Worm (Caenorhabditis elegans) whole organism, dauer: ENCODE data around the gene nhr-255.

ENCODE experiments used
- unc-62 ChIP-seq: sonication (generic microtip); optimal IDR thresholded peaks from 2 replicates; lab custom pipeline; 2017; ENCODE audit warnings: missing biosample characterization, missing genetic modification reagents, missing genetic modification characterization

Gene nhr-255

DNA sequence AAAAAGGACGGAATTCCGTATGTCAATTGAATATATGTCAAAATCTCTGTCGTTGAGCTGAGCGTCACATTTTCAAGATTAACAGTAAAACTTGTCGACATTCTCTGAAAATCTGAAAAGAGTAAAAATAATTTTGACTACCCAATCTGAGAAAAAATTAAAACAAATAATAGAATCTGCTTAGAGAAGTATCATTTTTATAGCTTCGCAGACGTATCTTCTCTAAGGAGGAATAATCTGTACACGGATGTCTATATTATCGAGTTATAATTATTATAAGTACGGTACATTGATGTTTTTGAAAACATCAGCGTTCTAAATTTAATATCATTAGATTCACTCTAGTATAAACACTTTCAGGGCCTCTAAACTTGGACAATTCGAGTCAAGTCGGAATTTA lies 1.9 kb upstream of the nhr-255 start, which contains the start of gene srg-64:
Gene srg-64, minus strand, starts transcription at position 101 of the 400 bp plus-strand sequence.
- no peak for TF ChIP-seq unc-62 (GFP tag; lab: Kevin White, UChicago)

DNA sequence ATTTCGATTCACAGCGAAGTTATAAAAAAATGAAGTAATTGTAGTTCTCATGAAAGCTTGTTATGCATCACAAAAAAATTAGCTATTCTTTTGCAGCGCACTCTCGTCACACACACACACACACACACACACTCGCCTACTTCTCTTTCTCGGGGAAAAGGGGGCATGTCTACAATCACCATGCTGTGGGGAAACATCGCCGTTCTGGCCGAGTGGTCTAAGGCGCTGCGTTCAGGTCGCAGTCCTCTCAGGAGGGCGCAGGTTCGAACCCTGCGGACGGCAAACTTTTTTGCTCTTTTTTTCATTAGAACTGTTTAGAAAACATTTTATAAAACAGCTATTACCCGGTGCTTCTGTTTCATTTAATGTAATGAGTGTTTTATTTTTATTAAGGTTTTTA lies 558 bp upstream of the nhr-255 start:
- TF ChIP-seq unc-62 (GFP tag; lab: Kevin White, UChicago): no peak

DNA sequence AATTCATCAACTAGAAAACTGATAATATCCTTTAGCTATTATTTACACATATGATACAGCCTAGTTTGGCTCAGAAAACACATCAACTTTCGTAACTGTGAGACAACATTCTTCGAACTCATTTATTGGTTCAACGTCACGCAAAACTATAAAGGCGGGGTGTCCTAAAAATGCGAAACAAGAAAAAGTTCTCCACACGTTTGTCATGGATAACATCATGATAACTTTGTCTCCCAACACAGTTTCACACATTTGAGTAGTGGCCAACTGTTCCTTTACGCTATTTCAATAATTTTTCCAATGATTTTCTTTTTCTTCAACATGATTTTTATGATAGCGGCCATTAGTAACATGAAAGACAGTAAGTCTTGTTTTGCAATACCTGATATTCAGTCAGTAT lies 4.3 kb downstream of the nhr-255 start, which contains the start of gene srxa-9:
Gene srxa-9, plus strand, starts transcription at position 301 of the 400 bp plus-strand sequence.
- TF ChIP-seq unc-62 (GFP tag; lab: Kevin White, UChicago): no peak

DNA sequence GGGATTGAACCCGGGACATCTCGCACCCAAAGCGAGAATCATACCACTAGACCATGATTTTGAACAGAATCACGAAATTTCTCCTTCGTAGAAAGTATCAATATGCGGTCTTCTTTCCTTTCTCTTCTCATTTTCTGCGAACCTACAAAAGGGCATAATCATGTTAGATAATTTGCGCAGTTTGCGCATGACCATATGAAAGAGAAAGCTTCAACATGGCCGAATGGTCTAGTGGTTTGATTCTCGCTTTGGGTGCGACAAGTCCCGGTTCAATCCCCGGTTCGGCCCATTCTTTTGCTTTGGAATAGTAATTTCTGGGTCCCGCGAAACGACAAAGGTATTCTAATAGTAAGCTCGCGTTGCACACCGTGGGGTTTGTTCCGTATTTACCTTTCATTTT lies 5.4 kb downstream of the nhr-255 start:
- no peak for TF ChIP-seq unc-62 (GFP tag; lab: Kevin White, UChicago)

DNA sequence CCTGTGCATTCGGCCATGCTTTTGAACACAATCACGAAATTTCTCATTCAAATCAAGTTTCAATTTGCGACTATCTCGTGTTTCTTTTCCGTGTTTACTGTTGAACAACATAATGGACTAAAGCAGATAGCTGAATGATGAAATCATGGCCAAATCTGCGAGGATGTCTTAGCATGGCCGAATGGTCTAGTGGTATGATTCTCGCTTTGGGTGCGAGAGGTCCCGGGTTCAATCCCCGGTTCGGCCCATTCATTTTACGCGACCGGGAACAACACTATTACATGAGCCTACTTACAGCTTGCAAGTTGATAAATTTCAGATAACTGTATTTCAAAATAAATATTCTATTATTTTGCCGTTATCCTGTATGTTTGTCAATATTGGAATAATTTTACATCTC lies 8.8 kb downstream of the nhr-255 start:
- no peak for TF ChIP-seq unc-62 (GFP tag; lab: Kevin White, UChicago)

DNA sequence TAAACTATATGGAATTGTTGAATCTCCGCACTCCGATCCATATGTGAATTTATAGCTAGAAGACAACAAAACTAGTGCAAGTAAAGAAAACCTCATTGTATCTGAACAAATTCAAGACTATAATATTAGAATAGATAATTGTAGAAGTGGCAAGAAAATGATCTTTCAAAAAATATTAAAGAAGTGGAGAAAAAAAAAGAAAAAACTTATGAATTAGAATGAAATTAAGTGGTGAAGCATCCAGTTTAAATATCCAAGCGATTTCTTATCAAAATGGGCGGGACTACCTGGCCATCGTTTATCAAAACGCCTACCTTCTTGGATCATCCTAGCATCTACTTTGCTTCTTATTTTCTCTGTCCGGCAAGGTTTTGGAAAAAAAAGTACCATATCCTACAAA lies 14.8 kb downstream of the nhr-255 start, which contains the start of gene wrt-4:
Gene wrt-4, minus strand, starts transcription at position 101 of the 400 bp plus-strand sequence.
- TF ChIP-seq unc-62 (GFP tag; lab: Kevin White, UChicago): no peak

DNA sequence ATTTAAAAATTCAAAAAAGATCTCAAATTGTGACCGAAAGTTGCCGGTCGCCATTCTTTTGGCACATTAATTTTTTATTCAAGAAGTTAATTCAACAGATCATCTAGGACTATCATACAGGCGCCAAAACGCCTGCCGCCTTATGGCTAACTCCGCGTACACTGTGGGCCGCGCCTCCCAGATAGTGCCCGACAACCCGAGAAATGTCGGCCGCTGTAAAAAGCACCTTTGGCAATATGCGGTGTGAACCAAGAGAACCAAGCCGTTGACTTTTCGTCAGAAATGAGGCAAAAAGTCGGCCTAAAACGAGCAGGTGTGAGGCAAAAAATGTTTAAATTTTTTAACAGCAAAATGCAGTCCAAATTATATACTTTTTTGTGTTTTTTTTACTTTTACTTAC lies 16.8 kb downstream of the nhr-255 start:
- TF ChIP-seq unc-62 (GFP tag; lab: Kevin White, UChicago): no peak

DNA sequence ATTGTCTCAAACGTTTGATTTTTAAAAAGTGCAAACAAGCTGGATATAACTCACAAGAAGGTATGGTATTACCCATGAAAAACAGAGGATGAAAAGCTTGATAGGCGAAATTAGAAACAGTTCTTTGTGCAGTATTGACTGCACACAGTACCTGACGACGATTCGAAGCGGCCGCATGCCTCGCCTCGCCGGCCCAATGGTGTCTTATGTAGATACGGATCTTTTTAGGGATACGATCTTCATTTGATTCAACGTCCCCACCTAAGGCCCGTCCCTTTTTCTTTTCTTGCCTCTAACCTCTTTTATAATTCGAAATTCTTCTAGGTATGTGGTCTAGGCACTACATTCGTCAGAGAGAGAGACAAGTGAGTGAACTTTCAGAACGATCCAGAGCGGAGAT lies 23.7 kb downstream of the nhr-255 start, which contains the start of gene bus-17:
Gene bus-17, minus strand, starts transcription at position 208 of the 400 bp plus-strand sequence.
- no peak for TF ChIP-seq unc-62 (GFP tag; lab: Kevin White, UChicago)

DNA sequence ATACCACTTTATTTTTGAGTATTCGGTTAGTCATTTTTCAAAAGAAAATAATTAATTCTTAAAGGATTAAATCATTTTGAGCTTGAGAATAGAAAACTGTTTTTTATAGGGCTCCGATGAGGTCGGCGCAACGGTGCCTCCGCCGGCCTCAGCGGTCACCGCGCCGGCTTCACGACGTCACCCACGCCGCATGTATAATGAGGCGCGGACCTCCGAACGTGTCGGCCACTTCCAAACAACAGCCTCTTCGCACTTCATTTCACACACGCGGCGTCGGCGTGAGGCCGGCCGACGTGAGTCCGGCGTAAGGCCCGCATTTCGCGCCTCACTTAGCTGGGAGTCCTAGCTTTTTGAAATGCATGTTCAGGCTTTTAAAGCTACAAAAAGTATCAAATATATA lies 24.5 kb downstream of the nhr-255 start:
- TF ChIP-seq unc-62 (GFP tag; lab: Kevin White, UChicago): no peak

DNA sequence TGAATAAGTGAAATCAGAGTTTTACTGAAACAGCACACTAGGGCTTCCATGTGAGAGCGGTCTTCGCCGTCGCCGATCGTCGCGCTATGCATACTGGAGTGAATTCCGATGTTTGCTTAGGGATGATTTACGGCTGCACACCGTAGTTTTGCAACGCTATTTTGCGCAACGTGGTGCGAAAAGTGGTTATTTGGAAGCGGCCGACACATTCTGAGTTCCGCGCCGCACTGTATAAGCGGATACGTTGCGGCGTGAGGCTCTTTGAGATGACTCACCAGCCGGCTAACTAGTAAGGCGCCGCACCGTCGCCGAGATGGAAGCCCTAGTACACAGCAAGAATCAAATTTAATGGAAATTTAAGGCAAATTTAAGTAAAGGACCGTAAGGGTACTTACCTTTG lies 26.1 kb downstream of the nhr-255 start:
- no peak for TF ChIP-seq unc-62 (GFP tag; lab: Kevin White, UChicago)

DNA sequence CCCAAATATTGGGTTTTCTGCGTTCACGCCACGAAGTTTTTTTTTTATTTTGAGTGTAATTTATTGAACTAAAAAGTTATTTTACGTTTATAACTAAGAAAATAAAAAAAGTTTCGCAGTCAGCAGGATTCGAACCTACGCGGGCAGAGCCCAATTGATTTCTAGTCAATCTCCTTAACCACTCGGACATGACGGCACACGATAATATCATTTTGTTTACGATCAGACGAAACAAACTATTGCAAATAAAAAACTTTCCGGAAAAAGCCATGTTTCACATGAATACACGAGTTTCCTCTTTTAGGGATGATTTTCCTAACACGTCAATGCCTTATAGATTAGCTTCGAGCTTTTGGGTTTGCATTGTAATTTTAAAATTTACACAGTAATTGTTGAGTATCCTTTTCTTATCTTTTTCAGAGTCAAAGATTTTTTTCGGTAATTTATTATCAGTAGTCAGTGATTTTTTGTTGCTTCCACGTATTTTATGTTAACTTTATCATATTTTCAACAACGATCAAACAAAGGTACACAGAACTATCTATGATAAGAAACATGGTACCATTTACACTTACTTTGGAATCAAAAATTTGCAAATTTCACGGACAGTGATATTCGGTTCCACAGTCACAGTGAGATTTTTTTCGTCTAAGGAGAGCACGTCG lies 27.6 kb downstream of the nhr-255 start:
- TF ChIP-seq unc-62 (GFP tag; lab: Kevin White, UChicago): no peak

DNA sequence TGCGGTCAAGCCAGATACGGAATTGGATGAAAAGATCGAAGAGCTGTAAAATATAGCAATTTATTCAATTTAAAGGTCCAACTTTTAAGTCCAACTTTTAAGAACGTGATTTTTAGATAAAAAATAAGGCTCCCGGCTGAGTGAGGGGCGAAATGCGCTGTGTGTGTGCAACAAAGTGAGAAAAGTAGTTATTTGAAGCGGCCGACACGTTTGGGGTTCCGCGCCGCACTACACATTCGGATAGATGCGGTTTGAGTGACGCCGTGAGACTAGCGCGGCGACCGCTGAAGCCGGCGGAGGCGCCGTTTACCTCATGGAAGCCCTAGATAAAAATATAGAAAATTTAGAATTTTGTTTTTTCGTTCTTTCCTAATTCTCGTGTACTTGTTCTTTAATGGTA lies 28.4 kb downstream of the nhr-255 start:
- no peak for TF ChIP-seq unc-62 (GFP tag; lab: Kevin White, UChicago)

DNA sequence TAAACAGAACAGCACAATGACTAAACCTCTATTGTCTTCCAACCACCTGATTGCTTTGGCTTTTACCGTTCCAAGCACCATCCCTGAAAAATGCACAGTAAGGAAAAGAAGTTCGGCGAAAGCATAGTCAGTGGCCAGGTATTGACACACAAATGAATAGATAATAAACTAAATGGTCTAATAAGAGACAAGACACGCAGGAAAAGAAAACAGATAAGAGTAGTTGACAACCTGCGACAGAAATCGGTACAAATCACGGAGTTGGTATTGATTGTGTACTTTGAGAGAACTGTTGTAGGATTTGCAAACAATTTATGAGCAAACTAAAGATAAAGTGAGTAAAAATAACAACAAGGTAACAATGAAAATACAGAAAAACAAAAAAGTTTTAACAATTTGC lies 29.0 kb downstream of the nhr-255 start, which contains the start of gene Y7A5A.1:
Gene Y7A5A.1, minus strand, starts transcription at position 83 of the 400 bp plus-strand sequence.
- no peak for TF ChIP-seq unc-62 (GFP tag; lab: Kevin White, UChicago)

DNA sequence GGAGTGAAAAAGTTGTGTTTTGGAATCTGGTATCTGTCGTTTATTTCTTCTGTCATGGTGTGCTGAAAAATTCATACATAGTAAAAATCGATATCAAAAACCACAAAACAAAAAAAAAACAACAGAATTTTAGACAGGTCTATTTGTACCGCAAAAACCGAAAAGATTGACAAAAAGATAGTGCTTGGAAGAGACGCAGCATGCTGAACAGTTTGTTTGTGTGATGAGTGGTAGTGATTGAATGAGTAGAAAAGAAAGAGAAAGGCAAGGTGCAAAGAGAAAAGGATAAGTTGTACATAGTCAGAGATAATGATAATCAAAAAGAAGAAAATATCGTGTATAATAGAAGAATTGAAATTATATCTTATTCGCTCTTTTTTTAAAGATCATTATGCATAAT lies 30.3 kb downstream of the nhr-255 start, which contains the start of gene Y7A5A.2:
Gene Y7A5A.2, minus strand, starts transcription at position 62 of the 400 bp plus-strand sequence.
- TF ChIP-seq unc-62 (GFP tag; lab: Kevin White, UChicago): no peak

DNA sequence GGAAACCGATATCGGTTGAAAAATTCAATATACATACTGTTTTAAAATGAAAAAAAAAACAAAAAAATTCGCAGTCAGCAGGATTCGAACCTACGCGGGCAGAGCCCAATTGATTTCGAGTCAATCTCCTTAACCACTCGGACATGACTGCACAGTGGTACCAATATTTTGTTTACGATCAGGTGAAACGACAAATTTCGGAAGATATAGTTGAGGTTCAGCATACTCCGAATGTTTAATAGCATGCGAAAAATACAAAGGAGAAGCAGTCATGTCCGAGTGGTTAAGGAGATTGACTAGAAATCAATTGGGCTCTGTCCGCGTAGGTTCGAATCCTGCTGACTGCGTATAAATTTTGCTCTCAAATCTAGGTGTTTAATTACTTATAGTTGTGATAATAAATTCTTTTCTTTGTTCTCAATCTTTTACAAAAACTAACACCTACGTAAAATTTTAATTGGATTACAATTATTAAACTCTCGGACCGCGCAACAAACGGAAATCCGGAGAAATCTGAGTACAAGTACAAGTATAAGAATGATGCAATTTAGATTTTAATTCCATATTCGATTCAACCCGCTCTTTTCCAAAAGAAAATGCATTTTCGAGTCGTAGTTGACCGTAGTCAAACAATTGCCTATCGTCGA lies 31.0 kb downstream of the nhr-255 start, which contains the start of gene Y7A5A.13:
Gene Y7A5A.13, plus strand, starts transcription at position 597 of the 647 bp plus-strand sequence.
- TF ChIP-seq unc-62 (GFP tag; lab: Kevin White, UChicago): no peak

DNA sequence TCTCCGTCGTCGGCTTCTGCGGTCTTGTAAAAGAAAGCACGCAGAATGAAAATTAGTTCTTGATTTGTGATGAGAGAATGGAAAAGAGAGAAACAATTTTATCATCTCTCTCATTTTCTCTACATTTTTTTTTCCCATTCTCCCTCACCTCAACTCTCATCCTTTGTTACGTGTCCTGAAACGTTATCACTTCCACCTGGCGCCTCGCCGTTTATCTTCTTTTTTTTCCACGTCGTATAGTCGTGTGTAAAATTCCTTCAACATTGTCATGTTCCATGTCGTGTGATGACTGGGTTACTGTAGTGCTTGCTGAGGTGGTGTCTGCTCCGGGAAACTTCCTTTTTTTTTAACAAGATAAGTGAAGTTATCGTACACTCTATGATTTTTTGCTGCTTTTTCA lies 37.1 kb downstream of the nhr-255 start:
- no peak for TF ChIP-seq unc-62 (GFP tag; lab: Kevin White, UChicago)
